Fruit fly (Drosophila melanogaster) whole organism: Measurements from ENCODE around the gene nur.

Source experiments
- CG8478 ChIP-seq: fragments of >200 bp; optimal IDR thresholded peaks from 2 replicates; lab custom pipeline; 2018; ENCODE audit warnings: inconsistent platforms
- Dll ChIP-seq: fragments of >200 bp; optimal IDR thresholded peaks from 2 replicates; lab custom pipeline; 2017
- EcR ChIP-seq, 2 experiments: fragments of >200 bp; optimal IDR thresholded peaks; 2 replicates each; lab custom pipeline; 2017; ENCODE audit warnings: missing biosample characterization in 2 of 2, missing genetic modification characterization in 2 of 2, missing genetic modification reagents in 2 of 2
- psq ChIP-seq: fragments of >200 bp; optimal IDR thresholded peaks from 2 replicates; lab custom pipeline; 2017
- usp ChIP-seq: fragments of >200 bp; optimal IDR thresholded peaks from 2 replicates; lab custom pipeline; 2017; ENCODE audit warnings: missing biosample characterization, missing genetic modification characterization, mixed read lengths

DNA sequence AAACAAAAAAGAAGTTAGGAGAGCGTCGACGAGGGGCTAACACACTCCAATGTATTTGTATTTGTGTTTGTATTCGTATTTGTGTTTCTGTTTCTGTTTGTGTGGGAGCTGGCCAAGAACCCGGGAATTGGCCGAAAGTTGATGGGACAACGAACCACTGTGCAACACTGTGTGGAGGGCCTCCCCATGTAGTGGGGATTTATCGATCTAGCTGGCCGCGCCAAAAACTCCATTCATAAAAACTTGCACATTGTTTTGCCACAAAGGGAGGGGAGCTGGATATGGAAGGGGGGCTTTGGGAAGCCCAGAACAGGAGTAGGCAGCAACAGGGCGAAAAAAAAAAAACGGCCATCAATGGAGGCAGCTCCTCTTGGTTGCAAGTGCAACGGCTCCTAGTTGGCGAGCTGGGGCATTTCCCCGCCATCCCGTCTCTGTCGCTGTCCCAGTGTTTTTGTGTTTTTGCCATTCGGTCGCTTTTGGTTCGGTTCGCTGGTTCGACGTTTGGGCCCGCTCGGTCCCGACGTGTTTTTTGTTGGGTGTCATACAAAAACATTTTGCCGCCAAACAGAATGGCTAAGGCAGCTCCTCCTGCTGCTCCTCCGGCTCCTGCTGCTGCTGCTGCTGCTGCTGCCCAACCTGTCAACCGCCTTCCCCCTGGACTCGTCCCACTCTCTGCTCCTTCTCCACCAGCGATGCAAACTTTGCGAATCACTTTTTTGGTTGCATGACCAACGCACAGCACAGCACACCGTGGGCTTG, 41.2 kb downstream of the nur start:
- TF ChIP-seq psq (lab: Kevin White, UChicago) (no peak), Dll (lab: Kevin White, UChicago) (no peak), usp (GFP tag; lab: Kevin White, UChicago) (no peak), CG8478 (no peak), EcR (GFP tag; optimal IDR thresholded peaks at IDR 0.05; lab: Kevin White, UChicago) (no peak)
